Fruit fly (Drosophila melanogaster) whole organism, embryonic: Measurements from ENCODE around the gene Atg12.

Experiments
- Atf3 ChIP-seq: fragments of 200-800 bp; sonication (Bioruptor generic); optimal IDR thresholded peaks from 3 replicates; lab custom pipeline; 2016; ENCODE audit warnings: missing biosample characterization, missing genetic modification characterization
- Bdp1 ChIP-seq: fragments of 200-800 bp; sonication (Bioruptor generic); optimal IDR thresholded peaks from 3 replicates; lab custom pipeline; 2016; ENCODE audit warnings: missing biosample characterization, missing genetic modification characterization
- Bgb ChIP-seq: fragments of 200-800 bp; sonication (Bioruptor generic); IDR thresholded peaks from 2 replicates; pipeline ENCODE4 v1.3.6; 2022; ENCODE audit warnings: missing biosample characterization, missing genetic modification characterization; ENCODE audit not compliant: partially characterized antibody
- CG10209 ChIP-seq: fragments of 200-800 bp; sonication (Bioruptor generic); optimal IDR thresholded peaks from 3 replicates; lab custom pipeline; 2017; ENCODE audit warnings: missing biosample characterization, mild to moderate bottlenecking, missing genetic modification characterization, missing genetic modification reagents
- CG10267 ChIP-seq: fragments of 200-800 bp; sonication (Bioruptor generic); optimal IDR thresholded peaks from 2 replicates; lab custom pipeline; 2018; ENCODE audit warnings: missing biosample characterization, mild to moderate bottlenecking, missing genetic modification characterization, moderate library complexity
- CG10431 ChIP-seq: fragments of 200-800 bp; sonication (Bioruptor generic); optimal IDR thresholded peaks from 3 replicates; lab custom pipeline; 2018; ENCODE audit warnings: missing biosample characterization, mild to moderate bottlenecking, missing genetic modification characterization
- CG10462 ChIP-seq: fragments of 200-800 bp; sonication (Bioruptor generic); optimal IDR thresholded peaks from 2 replicates; lab custom pipeline; 2016; ENCODE audit warnings: missing biosample characterization, missing genetic modification characterization
- CG11504 ChIP-seq: fragments of 200-800 bp; sonication (Bioruptor generic); optimal IDR thresholded peaks from 3 replicates; lab custom pipeline; 2019; ENCODE audit warnings: missing biosample characterization, mild to moderate bottlenecking, missing genetic modification characterization, moderate library complexity
- CG1233 ChIP-seq: fragments of 200-800 bp; sonication (Bioruptor generic); optimal IDR thresholded peaks from 4 replicates; lab custom pipeline; 2018; ENCODE audit warnings: missing biosample characterization, mild to moderate bottlenecking, missing genetic modification characterization
- CG15073 ChIP-seq: fragments of 200-800 bp; sonication (Bioruptor generic); optimal IDR thresholded peaks from 2 replicates; lab custom pipeline; 2016; ENCODE audit warnings: missing biosample characterization, missing genetic modification characterization
- CG15601 ChIP-seq: fragments of 200-800 bp; sonication (Bioruptor generic); optimal IDR thresholded peaks from 3 replicates; lab custom pipeline; 2019; ENCODE audit warnings: missing biosample characterization, mild to moderate bottlenecking, missing genetic modification characterization, moderate library complexity
- CG1602 ChIP-seq: fragments of 200-800 bp; sonication (Bioruptor generic); optimal IDR thresholded peaks from 3 replicates; lab custom pipeline; 2016; ENCODE audit warnings: missing biosample characterization, missing genetic modification characterization
- CG16813 ChIP-seq: fragments of 200-800 bp; sonication (Bioruptor generic); IDR thresholded peaks from 3 replicates; pipeline ENCODE4 v1.3.6; 2022; ENCODE audit warnings: missing biosample characterization, missing genetic modification characterization; ENCODE audit not compliant: partially characterized antibody
- CG2116 ChIP-seq: fragments of 200-800 bp; sonication (Bioruptor generic); optimal IDR thresholded peaks from 3 replicates; lab custom pipeline; 2018; ENCODE audit warnings: missing biosample characterization, mild to moderate bottlenecking, missing genetic modification characterization
- CG2875 ChIP-seq: fragments of 200-800 bp; sonication (Bioruptor generic); optimal IDR thresholded peaks from 2 replicates; lab custom pipeline; 2017; ENCODE audit warnings: missing biosample characterization, mild to moderate bottlenecking, missing genetic modification characterization, missing genetic modification reagents
- CG3995 ChIP-seq: fragments of 200-800 bp; sonication (Bioruptor generic); optimal IDR thresholded peaks from 3 replicates; lab custom pipeline; 2016; ENCODE audit warnings: missing biosample characterization, missing genetic modification characterization
- CG4617 ChIP-seq: fragments of 200-800 bp; sonication (Bioruptor generic); optimal IDR thresholded peaks from 3 replicates; lab custom pipeline; 2016; ENCODE audit warnings: missing biosample characterization, missing genetic modification characterization, borderline replicate concordance
- CG4707 ChIP-seq: fragments of 200-800 bp; sonication (Bioruptor generic); optimal IDR thresholded peaks from 2 replicates; lab custom pipeline; 2018; ENCODE audit warnings: missing biosample characterization, mild to moderate bottlenecking, missing genetic modification characterization, moderate library complexity
- CG7963 ChIP-seq: fragments of 200-800 bp; sonication (Bioruptor generic); IDR thresholded peaks from 3 replicates; pipeline ENCODE4 v1.3.6; 2022; ENCODE audit warnings: missing biosample characterization, missing genetic modification characterization; ENCODE audit not compliant: partially characterized antibody
- CG9609 ChIP-seq: fragments of 200-800 bp; sonication (Bioruptor generic); optimal IDR thresholded peaks from 3 replicates; lab custom pipeline; 2016; ENCODE audit warnings: missing biosample characterization, missing genetic modification characterization
- GATAe ChIP-seq: fragments of 200-800 bp; sonication (Bioruptor generic); conservative IDR thresholded peaks from 2 replicates; pipeline ENCODE4 v1.3.6; 2022; ENCODE audit warnings: missing biosample characterization, missing genetic modification characterization
- HLH4C ChIP-seq: fragments of 200-800 bp; sonication (Bioruptor generic); IDR thresholded peaks from 3 replicates; pipeline ENCODE4 v1.3.6; 2022; ENCODE audit warnings: missing biosample characterization, missing genetic modification characterization; ENCODE audit not compliant: partially characterized antibody
- HLHmδ ChIP-seq: fragments of 200-800 bp; sonication (Bioruptor generic); optimal IDR thresholded peaks from 2 replicates; lab custom pipeline; 2018; ENCODE audit warnings: missing biosample characterization, mild to moderate bottlenecking, missing genetic modification characterization, moderate library complexity
- HmgZ ChIP-seq: fragments of 200-800 bp; sonication (Bioruptor generic); optimal IDR thresholded peaks from 2 replicates; lab custom pipeline; 2018; ENCODE audit warnings: missing biosample characterization, mild to moderate bottlenecking, missing genetic modification characterization
- MBD-R2 ChIP-seq: fragments of 200-800 bp; sonication (Bioruptor generic); IDR thresholded peaks from 2 replicates; pipeline ENCODE4 v1.3.6; 2022; ENCODE audit warnings: missing biosample characterization, missing genetic modification characterization
- Med ChIP-seq: fragments of 200-800 bp; sonication (Bioruptor generic); peaks from one replicate; lab custom pipeline; 2016; ENCODE audit warnings: missing biosample characterization, missing genetic modification characterization, mild to moderate bottlenecking, inconsistent platforms, moderate library complexity
- Nf-YB ChIP-seq: fragments of 200-800 bp; sonication (Bioruptor generic); optimal IDR thresholded peaks from 3 replicates; lab custom pipeline; 2019; ENCODE audit warnings: missing biosample characterization, mild to moderate bottlenecking, missing genetic modification characterization, moderate library complexity
- Opbp ChIP-seq: fragments of 200-800 bp; sonication (Bioruptor generic); IDR thresholded peaks from 3 replicates; pipeline ENCODE4 v1.3.6; 2022; ENCODE audit warnings: missing biosample characterization, missing genetic modification characterization; ENCODE audit not compliant: partially characterized antibody
- Scr ChIP-seq: fragments of 200-800 bp; sonication (Bioruptor generic); IDR thresholded peaks from 2 replicates; pipeline ENCODE4 v1.3.6; 2022; ENCODE audit warnings: missing biosample characterization, missing genetic modification characterization; ENCODE audit not compliant: partially characterized antibody
- Sry-δ ChIP-seq: fragments of 200-800 bp; sonication (Bioruptor generic); optimal IDR thresholded peaks from 2 replicates; lab custom pipeline; 2016; ENCODE audit warnings: missing biosample characterization, missing genetic modification characterization
- Trl ChIP-seq, 3 experiments: fragments of >200 bp in 2 of 3; fragments of 200-800 bp in 1 of 3; sonication (Bioruptor generic) in 1 of 3; optimal IDR thresholded peaks; 2 replicates in 1 of 3; 3 replicates in 2 of 3; lab custom pipeline; 2016 to 2017; ENCODE audit warnings: missing biosample characterization in 1 of 3, missing genetic modification characterization in 1 of 3
- dysf ChIP-seq: fragments of 200-800 bp; sonication (Bioruptor generic); IDR thresholded peaks from 3 replicates; pipeline ENCODE4 v1.3.6; 2022; ENCODE audit warnings: missing biosample characterization, missing genetic modification characterization
- fru ChIP-seq: fragments of >200 bp; optimal IDR thresholded peaks from 2 replicates; lab custom pipeline; 2017
- gem ChIP-seq: fragments of 200-800 bp; sonication (Bioruptor generic); optimal IDR thresholded peaks from 2 replicates; lab custom pipeline; 2019; ENCODE audit warnings: missing biosample characterization, mild to moderate bottlenecking, missing genetic modification characterization, moderate library complexity
- gfzf ChIP-seq: fragments of 200-800 bp; sonication (Bioruptor generic); optimal IDR thresholded peaks from 2 replicates; lab custom pipeline; 2016; ENCODE audit warnings: missing biosample characterization, mild to moderate bottlenecking, missing genetic modification characterization, moderate library complexity
- inv ChIP-seq: fragments of 200-800 bp; sonication (Bioruptor generic); IDR thresholded peaks from 2 replicates; pipeline ENCODE4 v1.3.6; 2022; ENCODE audit warnings: missing biosample characterization, missing genetic modification characterization; ENCODE audit not compliant: partially characterized antibody
- kay ChIP-seq: fragments of 200-800 bp; sonication (Bioruptor generic); optimal IDR thresholded peaks from 2 replicates; lab custom pipeline; 2016; ENCODE audit warnings: missing biosample characterization, missing genetic modification characterization
- phol ChIP-seq: fragments of 200-800 bp; sonication (Bioruptor generic); optimal IDR thresholded peaks from 3 replicates; lab custom pipeline; 2018; ENCODE audit warnings: missing biosample characterization, mild to moderate bottlenecking, missing genetic modification characterization, moderate library complexity
- prd ChIP-seq, 3 experiments: fragments of >200 bp in 2 of 3; fragments of 200-800 bp in 1 of 3; sonication (Bioruptor generic) in 1 of 3; optimal IDR thresholded peaks in 2 of 3; IDR thresholded peaks in 1 of 3; 2 replicates in 2 of 3; 3 replicates in 1 of 3; pipeline versions ENCODE4 v1.3.6 to Lab custom; 2017 to 2022; ENCODE audit warnings: missing biosample characterization in 1 of 3, missing genetic modification characterization in 1 of 3
- pzg ChIP-seq: fragments of 200-800 bp; sonication (Bioruptor generic); optimal IDR thresholded peaks from 3 replicates; lab custom pipeline; 2018; ENCODE audit warnings: missing biosample characterization, mild to moderate bottlenecking, missing genetic modification characterization, moderate library complexity
- row ChIP-seq: fragments of 200-800 bp; sonication (Bioruptor generic); IDR thresholded peaks from 3 replicates; pipeline ENCODE4 v1.3.6; 2022; ENCODE audit warnings: missing biosample characterization, missing genetic modification characterization
- tna ChIP-seq: fragments of 200-800 bp; sonication (Bioruptor generic); IDR thresholded peaks from 2 replicates; pipeline ENCODE4 v1.3.6; 2022; ENCODE audit warnings: missing biosample characterization, missing genetic modification characterization; ENCODE audit not compliant: partially characterized antibody
- trem ChIP-seq: fragments of 200-800 bp; optimal IDR thresholded peaks from 3 replicates; lab custom pipeline; 2019; ENCODE audit warnings: missing biosample characterization, mild to moderate bottlenecking, missing genetic modification characterization, moderate library complexity
- ttk ChIP-seq: fragments of 200-800 bp; sonication (Bioruptor generic); IDR thresholded peaks from 2 replicates; pipeline ENCODE4 v2.1.2; 2022; ENCODE audit warnings: missing biosample characterization, missing genetic modification characterization

Atg12 gene

dm6 chr3L:12139232-12139698 lies 2.5 kb downstream of the Atg12 start (continued):
- TF ChIP-seq CG11504 (tag; lab: Kevin White, UChicago) (no peak), CG10209 (GFP tag; lab: Kevin White, UChicago) (peak; percentile 60), gem (tag; lab: Kevin White, UChicago) (peak; percentile 75), CG10462 (peak; percentile 13), CG1602 (GFP tag; lab: Kevin White, UChicago) (peak; percentile 7), prd (optimal IDR thresholded peaks at IDR 0.05; lab: Kevin White, UChicago) (no peak), prd (GFP tag; IDR thresholded peaks at IDR 0.05; lab: Robert Waterston, UW) (peak; percentile 56), ttk (GFP tag; lab: Robert Waterston, UW) (0 out of 2 replicates have a peak, but pooled peaks have one; percentile 44), CG1233 (peak; percentile 9), CG15073 (GFP tag; lab: Kevin White, UChicago) (peak; percentile 98)

dm6 chr3L:12145709-12146694 lies 9.2 kb downstream of the Atg12 start, which contains the start of the genes eIF3l and Nrx-IV:
Gene eIF3l, minus strand, starts transcription at chr3L:12146097.
Gene Nrx-IV, plus strand, starts transcription at chr3L:12146519.
- TF ChIP-seq Scr (GFP tag; lab: Robert Waterston, UW): peak; percentile 80
- TF ChIP-seq CG4617 (GFP tag; lab: Kevin White, UChicago): peak; percentile 47
- TF ChIP-seq CG10431 (GFP tag; lab: Kevin White, UChicago): no peak
- peak; percentile 40; the same call in 1 of the 2 replicates for TF ChIP-seq Bgb (GFP tag; lab: Robert Waterston, UW)
- TF ChIP-seq Med (GFP tag; lab: Kevin White, UChicago): peak; percentile 65
- TF ChIP-seq CG4707: no peak
- TF ChIP-seq Atf3: no peak
- peak; percentile 15; the same call in 1 of the 2 replicates for TF ChIP-seq MBD-R2 (GFP tag; lab: Robert Waterston, UW)
- peak; percentile 61 for TF ChIP-seq pzg
- peak; percentile 74 for TF ChIP-seq Sry-δ (GFP tag; lab: Kevin White, UChicago)
- peak; percentile 39 for TF ChIP-seq HLHmδ
- peak; percentile 14 for TF ChIP-seq HmgZ
- peak; percentile 31 for TF ChIP-seq CG10267
- no peak for TF ChIP-seq CG9609 (GFP tag; lab: Kevin White, UChicago)
- peak; percentile 66; the same call in 2 of the 3 replicates for TF ChIP-seq CG16813 (GFP tag; lab: Robert Waterston, UW)
- TF ChIP-seq CG7963 (GFP tag; lab: Robert Waterston, UW): peak; percentile 4; the same call in 1 of the 3 replicates
- TF ChIP-seq Bdp1: no peak
- peak; percentile 54 for TF ChIP-seq Opbp (GFP tag; lab: Robert Waterston, UW)
- no peak for TF ChIP-seq Nf-YB (GFP tag; lab: Kevin White, UChicago)
- peak; percentile 35 for TF ChIP-seq kay
- no peak for TF ChIP-seq GATAe
- no peak for TF ChIP-seq CG2875 (GFP tag; lab: Kevin White, UChicago)
- TF ChIP-seq CG2116: peak; percentile 47
- TF ChIP-seq gfzf (GFP tag; lab: Kevin White, UChicago): peak; percentile 81
- TF ChIP-seq dysf: no peak
- peak; percentile 41 for TF ChIP-seq trem
- peak; percentile 69 for TF ChIP-seq CG3995
- TF ChIP-seq row (GFP tag; lab: Robert Waterston, UW): peak; percentile 57; the same call in 2 of the 3 replicates
- peak; percentile 30 for TF ChIP-seq phol (tag; lab: Kevin White, UChicago)
- no peak for TF ChIP-seq Trl (optimal IDR thresholded peaks at IDR 0.05; lab: Kevin White, UChicago)
- no peak for TF ChIP-seq Trl (GFP tag; optimal IDR thresholded peaks at IDR 0.05; lab: Kevin White, UChicago)
- TF ChIP-seq inv: peak; percentile 72
- TF ChIP-seq tna (GFP tag; lab: Robert Waterston, UW): 0 out of 2 replicates have a peak, but pooled peaks have one; percentile 22
- peak; percentile 69 for TF ChIP-seq HLH4C (GFP tag; lab: Robert Waterston, UW)
- TF ChIP-seq CG15601 (tag; lab: Kevin White, UChicago): no peak
- TF ChIP-seq fru (lab: Kevin White, UChicago): no peak
